Fruit fly (Drosophila melanogaster) whole organism, embryonic: Measurements from ENCODE around the gene natalisin.

Experiments used
- ATbp ChIP-seq: fragments of 200-800 bp; sonication (Bioruptor generic); optimal IDR thresholded peaks from 2 replicates; lab custom pipeline; 2017; ENCODE audit warnings: missing biosample characterization, mild to moderate bottlenecking, missing genetic modification characterization, missing genetic modification reagents
- CG10267 ChIP-seq: fragments of 200-800 bp; sonication (Bioruptor generic); optimal IDR thresholded peaks from 2 replicates; lab custom pipeline; 2018; ENCODE audit warnings: missing biosample characterization, mild to moderate bottlenecking, missing genetic modification characterization, moderate library complexity
- CG10979 ChIP-seq: fragments of 200-800 bp; sonication (Bioruptor generic); optimal IDR thresholded peaks from 2 replicates; lab custom pipeline; 2018; ENCODE audit warnings: missing biosample characterization, mild to moderate bottlenecking, missing genetic modification characterization, moderate library complexity
- CG11093 ChIP-seq: fragments of 200-800 bp; sonication (Bioruptor generic); IDR thresholded peaks from 3 replicates; pipeline ENCODE4 v1.3.6; 2022; ENCODE audit warnings: missing biosample characterization, missing genetic modification characterization
- CG11723 ChIP-seq: fragments of 200-800 bp; sonication (Bioruptor generic); optimal IDR thresholded peaks from 2 replicates; lab custom pipeline; 2017; ENCODE audit warnings: missing biosample characterization, mild to moderate bottlenecking, missing genetic modification characterization
- CG12071 ChIP-seq: fragments of 200-800 bp; sonication (Bioruptor generic); optimal IDR thresholded peaks from 3 replicates; lab custom pipeline; 2018; ENCODE audit warnings: missing biosample characterization, mild to moderate bottlenecking, missing genetic modification characterization
- CG12391 ChIP-seq: fragments of 200-800 bp; sonication (Bioruptor generic); optimal IDR thresholded peaks from 3 replicates; lab custom pipeline; 2018; ENCODE audit warnings: missing biosample characterization, mild to moderate bottlenecking, missing genetic modification characterization, moderate library complexity
- CG13296 ChIP-seq: fragments of 200-800 bp; sonication (Bioruptor generic); optimal IDR thresholded peaks from 3 replicates; lab custom pipeline; 2018; ENCODE audit warnings: missing biosample characterization, mild to moderate bottlenecking, missing genetic modification characterization
- CG14710 ChIP-seq: fragments of 200-800 bp; sonication (Bioruptor generic); optimal IDR thresholded peaks from 3 replicates; lab custom pipeline; 2019; ENCODE audit warnings: missing biosample characterization, mild to moderate bottlenecking, missing genetic modification characterization, moderate library complexity
- CG1647 ChIP-seq: fragments of 200-800 bp; sonication (Bioruptor generic); optimal IDR thresholded peaks from 3 replicates; lab custom pipeline; 2016; ENCODE audit warnings: missing biosample characterization, missing genetic modification characterization
- CG16863 ChIP-seq: fragments of 200-800 bp; sonication (Bioruptor generic); optimal IDR thresholded peaks from 3 replicates; lab custom pipeline; 2016; ENCODE audit warnings: missing biosample characterization, missing genetic modification characterization
- CG17361 ChIP-seq: fragments of 200-800 bp; sonication (Bioruptor generic); IDR thresholded peaks from 3 replicates; pipeline ENCODE4 v1.3.6; 2022; ENCODE audit warnings: missing biosample characterization, missing genetic modification characterization
- CG18599 ChIP-seq: fragments of 200-800 bp; sonication (Bioruptor generic); optimal IDR thresholded peaks from 3 replicates; lab custom pipeline; 2017; ENCODE audit warnings: missing biosample characterization, missing genetic modification characterization, mild to moderate bottlenecking, moderate library complexity, missing genetic modification reagents
- CG2116 ChIP-seq: fragments of 200-800 bp; sonication (Bioruptor generic); optimal IDR thresholded peaks from 3 replicates; lab custom pipeline; 2018; ENCODE audit warnings: missing biosample characterization, mild to moderate bottlenecking, missing genetic modification characterization
- CG2120 ChIP-seq: fragments of 200-800 bp; sonication (Bioruptor generic); optimal IDR thresholded peaks from 3 replicates; lab custom pipeline; 2016; ENCODE audit warnings: missing biosample characterization, missing genetic modification characterization
- CG2712 ChIP-seq: fragments of 200-800 bp; optimal IDR thresholded peaks from 3 replicates; lab custom pipeline; 2019; ENCODE audit warnings: missing biosample characterization, mild to moderate bottlenecking, missing genetic modification characterization, moderate library complexity
- CG3838 ChIP-seq: fragments of 200-800 bp; sonication (Bioruptor generic); optimal IDR thresholded peaks from 3 replicates; lab custom pipeline; 2016; ENCODE audit warnings: missing biosample characterization, missing genetic modification characterization
- CG4404 ChIP-seq: fragments of 200-800 bp; sonication (Bioruptor generic); IDR thresholded peaks from 2 replicates; pipeline ENCODE4 v1.3.6; 2022; ENCODE audit warnings: missing biosample characterization, missing genetic modification characterization
- CG7556 ChIP-seq: fragments of 200-800 bp; sonication (Bioruptor generic); optimal IDR thresholded peaks from 2 replicates; lab custom pipeline; 2017; ENCODE audit warnings: missing biosample characterization, mild to moderate bottlenecking, missing genetic modification characterization
- CG9797 ChIP-seq: fragments of 200-800 bp; sonication (Bioruptor generic); optimal IDR thresholded peaks from 3 replicates; lab custom pipeline; 2018; ENCODE audit warnings: missing biosample characterization, mild to moderate bottlenecking, missing genetic modification characterization
- CoRest ChIP-seq: fragments of 200-800 bp; sonication (Bioruptor generic); optimal IDR thresholded peaks from 3 replicates; lab custom pipeline; 2018; ENCODE audit warnings: missing biosample characterization, mild to moderate bottlenecking, missing genetic modification characterization, moderate library complexity
- Dad ChIP-seq: fragments of 200-800 bp; sonication (Bioruptor generic); optimal IDR thresholded peaks from 3 replicates; lab custom pipeline; 2016; ENCODE audit warnings: missing biosample characterization, missing genetic modification characterization
- Dbx ChIP-seq: fragments of 200-800 bp; sonication (Bioruptor generic); IDR thresholded peaks from 3 replicates; pipeline ENCODE4 v1.3.6; 2022; ENCODE audit warnings: missing biosample characterization, missing genetic modification characterization
- Hmr ChIP-seq: fragments of 200-800 bp; sonication (Bioruptor generic); optimal IDR thresholded peaks from 3 replicates; lab custom pipeline; 2017; ENCODE audit warnings: mild to moderate bottlenecking, missing biosample characterization, missing genetic modification reagents, missing genetic modification characterization
- Max ChIP-seq: fragments of 200-800 bp; sonication (Bioruptor generic); optimal IDR thresholded peaks from 2 replicates; lab custom pipeline; 2016; ENCODE audit warnings: missing biosample characterization, mild to moderate bottlenecking, missing genetic modification characterization
- Med ChIP-seq: fragments of 200-800 bp; sonication (Bioruptor generic); peaks from one replicate; lab custom pipeline; 2016; ENCODE audit warnings: missing biosample characterization, missing genetic modification characterization, mild to moderate bottlenecking, inconsistent platforms, moderate library complexity
- Nf-YA ChIP-seq: fragments of 200-800 bp; sonication (Bioruptor generic); IDR thresholded peaks from 2 replicates; pipeline ENCODE4 v1.3.6; 2022; ENCODE audit warnings: missing biosample characterization, missing genetic modification characterization
- Oaz ChIP-seq: fragments of 200-800 bp; sonication (Bioruptor generic); IDR thresholded peaks from 2 replicates; pipeline ENCODE4 v1.3.6; 2022; ENCODE audit warnings: missing biosample characterization, missing genetic modification characterization
- Opbp ChIP-seq: fragments of 200-800 bp; sonication (Bioruptor generic); IDR thresholded peaks from 3 replicates; pipeline ENCODE4 v1.3.6; 2022; ENCODE audit warnings: missing biosample characterization, missing genetic modification characterization; ENCODE audit not compliant: partially characterized antibody
- Sox100B ChIP-seq: fragments of 200-800 bp; sonication (Bioruptor generic); optimal IDR thresholded peaks from 3 replicates; lab custom pipeline; 2018; ENCODE audit warnings: missing biosample characterization, mild to moderate bottlenecking, missing genetic modification characterization
- Vsx1 ChIP-seq: fragments of 200-800 bp; sonication (Bioruptor generic); optimal IDR thresholded peaks from 2 replicates; lab custom pipeline; 2017; ENCODE audit warnings: missing biosample characterization, mild to moderate bottlenecking, missing genetic modification characterization, missing genetic modification reagents
- ase ChIP-seq: fragments of 200-800 bp; sonication (Bioruptor generic); IDR thresholded peaks from 3 replicates; pipeline ENCODE4 v1.3.6; 2022; ENCODE audit warnings: missing biosample characterization, missing genetic modification characterization
- az2 ChIP-seq: fragments of 200-800 bp; sonication (Bioruptor generic); optimal IDR thresholded peaks from 3 replicates; lab custom pipeline; 2016; ENCODE audit warnings: missing biosample characterization, missing genetic modification characterization
- bowl ChIP-seq: fragments of 200-800 bp; sonication (Bioruptor generic); IDR thresholded peaks from 2 replicates; pipeline ENCODE4 v1.3.6; 2022; ENCODE audit warnings: missing biosample characterization, missing genetic modification characterization
- btn ChIP-seq: fragments of 200-800 bp; sonication (Bioruptor generic); optimal IDR thresholded peaks from 2 replicates; lab custom pipeline; 2016; ENCODE audit warnings: missing biosample characterization, missing genetic modification characterization
- cwo ChIP-seq: fragments of 200-800 bp; sonication (Bioruptor generic); optimal IDR thresholded peaks from 3 replicates; lab custom pipeline; 2017; ENCODE audit warnings: missing biosample characterization, missing genetic modification characterization, mild to moderate bottlenecking, moderate library complexity, missing genetic modification reagents
- dm ChIP-seq: fragments of 200-800 bp; sonication (Bioruptor generic); optimal IDR thresholded peaks from 3 replicates; lab custom pipeline; 2016; ENCODE audit warnings: missing biosample characterization, missing genetic modification characterization
- gcm ChIP-seq: fragments of 200-800 bp; sonication (Bioruptor generic); optimal IDR thresholded peaks from 2 replicates; lab custom pipeline; 2019; ENCODE audit warnings: missing biosample characterization, mild to moderate bottlenecking, missing genetic modification characterization, moderate library complexity
- jigr1 ChIP-seq: fragments of 200-800 bp; sonication (Bioruptor generic); IDR thresholded peaks from 3 replicates; pipeline ENCODE4 v1.3.6; 2022; ENCODE audit warnings: missing biosample characterization, missing genetic modification characterization
- pho ChIP-seq: fragments of 200-800 bp; sonication (Bioruptor generic); optimal IDR thresholded peaks from 2 replicates; lab custom pipeline; 2016; ENCODE audit warnings: missing biosample characterization, missing genetic modification characterization
- sd ChIP-seq: fragments of 200-800 bp; sonication (Bioruptor generic); optimal IDR thresholded peaks from 3 replicates; lab custom pipeline; 2018; ENCODE audit warnings: missing biosample characterization, mild to moderate bottlenecking, missing genetic modification characterization, moderate library complexity
- sima ChIP-seq: fragments of 200-800 bp; sonication (Bioruptor generic); optimal IDR thresholded peaks from 2 replicates; lab custom pipeline; 2016; ENCODE audit warnings: missing biosample characterization, missing genetic modification characterization
- slbo ChIP-seq: fragments of 200-800 bp; sonication (Bioruptor generic); IDR thresholded peaks from 2 replicates; pipeline ENCODE4 v1.3.6; 2022; ENCODE audit warnings: missing biosample characterization, missing genetic modification characterization
- stwl ChIP-seq: fragments of 200-800 bp; sonication (Bioruptor generic); optimal IDR thresholded peaks from 3 replicates; lab custom pipeline; 2018; ENCODE audit warnings: missing biosample characterization, mild to moderate bottlenecking, missing genetic modification characterization, moderate library complexity
- sug ChIP-seq: fragments of 200-800 bp; optimal IDR thresholded peaks from 2 replicates; lab custom pipeline; 2019; ENCODE audit warnings: missing biosample characterization, mild to moderate bottlenecking, missing genetic modification characterization, moderate library complexity
- unpg ChIP-seq: fragments of 200-800 bp; sonication (Bioruptor generic); optimal IDR thresholded peaks from 3 replicates; lab custom pipeline; 2018; ENCODE audit warnings: missing biosample characterization, mild to moderate bottlenecking, missing genetic modification characterization, moderate library complexity
- vvl ChIP-seq: fragments of 200-800 bp; sonication (Bioruptor generic); IDR thresholded peaks from 2 replicates; pipeline ENCODE4 v1.3.6; 2022; ENCODE audit warnings: missing biosample characterization, missing genetic modification characterization
- zen2 ChIP-seq: fragments of 200-800 bp; sonication (Bioruptor generic); IDR thresholded peaks from 3 replicates; pipeline ENCODE4 v1.3.6; 2022; ENCODE audit warnings: missing biosample characterization, missing genetic modification characterization; ENCODE audit not compliant: partially characterized antibody

The natalisin gene

DNA sequence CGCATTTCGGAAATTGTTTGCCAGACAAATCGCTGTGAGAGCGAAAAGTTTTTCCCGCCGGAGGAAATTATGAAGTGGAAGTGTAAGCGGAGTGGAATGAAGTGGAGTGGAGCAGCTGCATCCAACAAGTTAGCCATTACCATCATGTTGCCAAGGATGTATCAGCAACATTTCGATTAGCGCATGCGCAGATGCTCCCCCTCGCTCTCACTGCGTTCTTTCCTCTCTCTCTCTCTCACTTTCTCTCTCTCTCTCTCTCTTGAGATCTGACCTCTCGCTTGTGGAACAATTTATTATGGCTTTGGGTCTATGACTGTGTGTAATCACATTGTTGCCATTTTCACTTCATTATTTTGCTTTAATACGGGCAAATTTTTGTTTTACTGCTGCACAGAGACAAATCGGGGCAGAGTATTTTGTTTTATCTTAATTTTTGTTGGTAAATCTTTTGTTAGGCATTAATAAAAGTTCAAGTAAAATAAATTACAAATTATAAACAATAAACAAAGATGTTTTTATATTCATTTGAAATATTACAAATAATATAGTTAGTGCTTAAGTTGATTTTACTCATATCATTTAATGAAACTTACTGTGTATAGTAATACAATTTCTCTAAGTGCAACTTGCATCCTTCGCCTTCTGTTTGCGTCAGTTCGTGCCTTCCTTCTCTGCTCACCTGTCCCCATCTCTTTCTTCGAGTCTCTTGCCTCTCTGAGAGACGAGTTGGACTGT lies 35.9 kb upstream of the natalisin start (continued):
- TF ChIP-seq btn (GFP tag; lab: Kevin White, UChicago) (no peak), CG11093 (GFP tag; lab: Robert Waterston, UW) (0 out of 3 replicates have a peak, but pooled peaks have one; percentile 28), ase (GFP tag; lab: Robert Waterston, UW) (0 out of 3 replicates have a peak, but pooled peaks have one; percentile 47), gcm (peak; percentile 83), slbo (GFP tag; lab: Robert Waterston, UW) (peak; percentile 73), CG2116 (peak; percentile 37), Nf-YA (GFP tag; lab: Robert Waterston, UW) (no peak), sug (tag; lab: Kevin White, UChicago) (peak; percentile 72), CG2712 (peak; percentile 89), Vsx1 (GFP tag; lab: Kevin White, UChicago) (peak; percentile 52), Oaz (peak; percentile 50), bowl (GFP tag; lab: Robert Waterston, UW) (0 out of 2 replicates have a peak, but pooled peaks have one; percentile 26), zen2 (peak; percentile 37; the same call in 1 of the 3 replicates), stwl (tag; lab: Kevin White, UChicago) (no peak), Hmr (peak; percentile 92), CG1647 (GFP tag; lab: Kevin White, UChicago) (no peak), Dbx (GFP tag; lab: Robert Waterston, UW) (peak; percentile 74), CG18599 (GFP tag; lab: Kevin White, UChicago) (peak; percentile 92), CG12071 (GFP tag; lab: Kevin White, UChicago) (peak; percentile 63), CoRest (tag; lab: Kevin White, UChicago) (peak; percentile 88), CG3838 (peak; percentile 21), sd (tag; lab: Kevin White, UChicago) (peak; percentile 75), CG2120 (peak; percentile 71), Opbp (no peak), cwo (GFP tag; lab: Kevin White, UChicago) (peak; percentile 82), Max (GFP tag; lab: Kevin White, UChicago) (peak; percentile 58), pho (GFP tag; lab: Kevin White, UChicago) (peak; percentile 38), CG13296 (peak; percentile 89), ATbp (GFP tag; lab: Kevin White, UChicago) (peak; percentile 72), jigr1 (no peak), CG7556 (peak; percentile 94), Dad (no peak), CG9797 (no peak)

DNA sequence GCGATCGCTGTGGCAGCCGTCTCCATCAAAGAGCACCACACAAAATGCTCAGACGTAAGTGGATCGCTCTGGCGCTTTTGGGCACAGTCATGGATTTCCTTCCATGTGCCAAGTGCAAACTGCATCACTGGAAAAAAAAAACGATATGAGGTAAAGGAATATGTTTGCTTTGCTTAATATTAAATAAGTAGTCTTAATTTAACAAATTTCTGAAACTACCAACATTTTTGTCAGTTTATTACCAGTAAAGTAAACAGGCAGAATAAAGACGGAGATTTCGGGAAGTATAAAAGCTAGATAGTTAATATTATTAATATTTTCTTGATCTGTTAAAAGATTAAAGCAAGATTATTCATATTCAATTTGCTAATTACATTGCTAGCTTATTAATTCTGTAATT lies 33.9 kb upstream of the natalisin start:
- no peak for TF ChIP-seq CG16863 (GFP tag; lab: Kevin White, UChicago)
- peak; percentile 1 for TF ChIP-seq Med

DNA sequence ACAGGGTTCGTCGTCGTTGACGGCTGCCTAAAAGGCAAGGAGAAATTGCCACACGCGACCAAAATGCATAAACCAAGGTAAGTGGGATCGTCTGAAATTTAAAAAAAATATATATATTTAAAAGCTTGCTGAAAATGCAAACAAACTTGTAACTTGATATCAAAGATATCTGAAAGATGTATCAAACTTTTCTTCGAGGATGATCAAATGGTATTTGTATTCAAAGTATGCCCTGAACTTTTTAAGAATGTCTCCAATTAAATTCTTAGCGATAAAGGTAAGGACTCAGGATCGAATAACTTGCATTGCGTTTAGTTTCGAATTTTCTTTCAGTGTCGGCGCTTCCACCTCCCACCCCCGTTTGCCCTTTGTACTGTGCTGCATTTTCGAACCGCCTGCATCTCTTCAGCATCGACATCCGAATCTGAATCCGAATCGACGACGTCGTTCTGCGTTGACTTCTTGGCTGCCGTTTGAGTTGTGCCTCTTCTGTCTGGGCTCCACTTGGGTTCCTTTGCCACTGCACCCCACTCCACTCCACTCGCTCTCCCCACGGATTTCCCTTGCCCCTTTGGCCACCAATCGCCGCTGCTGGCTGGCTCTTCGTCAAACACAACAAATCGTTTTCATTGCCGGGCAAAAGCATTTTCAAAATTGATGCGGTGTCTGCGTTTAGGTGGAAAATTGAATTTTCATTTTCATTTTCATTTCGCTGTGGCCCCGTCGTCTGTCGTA lies 32.1 kb upstream of the natalisin start:
- peak; percentile 7 for TF ChIP-seq CG11723 (GFP tag; lab: Kevin White, UChicago)
- TF ChIP-seq CG14710 (tag; lab: Kevin White, UChicago): peak; percentile 59
- TF ChIP-seq CG10267 (tag; lab: Kevin White, UChicago): peak; percentile 35
- peak; percentile 31 for TF ChIP-seq unpg (GFP tag; lab: Kevin White, UChicago)
- no peak for TF ChIP-seq vvl (GFP tag; lab: Robert Waterston, UW)
- peak; percentile 55 for TF ChIP-seq CG12391 (tag; lab: Kevin White, UChicago)
- 0 out of 2 replicates have a peak, but pooled peaks have one; percentile 25 for TF ChIP-seq CG4404
- TF ChIP-seq CG17361 (GFP tag; lab: Robert Waterston, UW): peak; percentile 57
- TF ChIP-seq az2 (GFP tag; lab: Kevin White, UChicago): peak; percentile 28
- TF ChIP-seq sima (GFP tag; lab: Kevin White, UChicago): no peak
- peak; percentile 76 for TF ChIP-seq CG10979 (tag; lab: Kevin White, UChicago)
- no peak for TF ChIP-seq dm (GFP tag; lab: Kevin White, UChicago)
- peak; percentile 36 for TF ChIP-seq Sox100B (GFP tag; lab: Kevin White, UChicago)
